Worm (Caenorhabditis elegans) whole organism, late embryonic: Measurements from ENCODE around the gene rpt-1.

Source experiments
- ceh-22 ChIP-seq: sonication (generic microtip); optimal IDR thresholded peaks from 2 replicates; lab custom pipeline; 2017; ENCODE audit warnings: missing biosample characterization, missing genetic modification characterization
- dve-1 ChIP-seq: sonication (generic microtip); optimal IDR thresholded peaks from 2 replicates; lab custom pipeline; 2017; ENCODE audit warnings: antibody characterized with exemption, mild to moderate bottlenecking, missing genetic modification characterization, missing compliant biosample characterization

ce11 chrV:11993706-11994345 lies 11.6 kb upstream of the rpt-1 start, which contains the start of the genes cyl-1 and C52E4.7:
- TF ChIP-seq dve-1 (tag; lab: Kevin White, UChicago) (no peak), ceh-22 (tag; lab: Kevin White, UChicago) (no peak)
